Worm (Caenorhabditis elegans) whole organism, mixed stage, embryonic: ENCODE results near the gene best-21.

ENCODE experiments used
- nhr-237 ChIP-seq: fragments of 150-350 bp; optimal IDR thresholded peaks from 2 replicates; lab custom pipeline; 2014; ENCODE audit warnings: missing biosample characterization, missing genetic modification characterization
- pha-4 ChIP-seq: fragments of 150-350 bp; optimal IDR thresholded peaks from 2 replicates; lab custom pipeline; 2018; ENCODE audit warnings: missing biosample characterization, missing genetic modification reagents, missing genetic modification characterization
- sem-2 ChIP-seq: fragments of 200-800 bp; sonication (Bioruptor generic); optimal IDR thresholded peaks from 2 replicates; lab custom pipeline; 2018; ENCODE audit warnings: mild to moderate bottlenecking, missing genetic modification characterization, missing compliant biosample characterization
- unc-62 ChIP-seq: fragments of 150-350 bp; optimal IDR thresholded peaks from 2 replicates; lab custom pipeline; 2014; ENCODE audit warnings: missing biosample characterization, missing genetic modification reagents, missing genetic modification characterization
- ztf-11 ChIP-seq: fragments of 150-350 bp; optimal IDR thresholded peaks from 2 replicates; lab custom pipeline; 2014; ENCODE audit warnings: missing biosample characterization, missing genetic modification characterization

DNA sequence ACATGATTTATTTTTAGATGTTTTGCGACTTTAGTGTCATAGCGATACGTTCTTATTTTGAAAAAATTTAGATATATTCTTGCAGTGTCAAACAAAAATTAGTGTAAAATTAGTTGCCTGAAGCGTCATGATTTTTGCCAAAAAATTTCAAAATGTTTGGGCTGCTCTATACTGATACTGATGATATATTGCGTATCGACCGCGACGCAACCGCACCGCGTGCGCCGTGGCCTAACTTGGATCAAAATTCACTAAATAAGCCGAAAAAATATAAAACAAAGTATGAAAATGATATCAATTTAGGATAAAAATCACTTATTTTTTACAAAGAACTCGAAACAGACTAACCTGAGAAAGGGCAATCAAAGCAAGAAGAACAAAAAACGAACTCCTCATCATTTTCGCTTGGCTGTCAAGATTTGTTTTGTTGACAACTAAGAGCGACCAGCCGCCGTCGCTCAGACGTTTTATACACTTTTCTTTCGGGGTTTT lies 26.8 kb upstream of the best-21 start, which contains the start of gene ccg-1:
- TF ChIP-seq unc-62 (GFP tag; lab: Kevin White, UChicago), result no peak
- no peak for TF ChIP-seq sem-2 (GFP tag; lab: Kevin White, UChicago)
- TF ChIP-seq ztf-11, result no peak
- TF ChIP-seq pha-4, result no peak
- no peak for TF ChIP-seq nhr-237 (tag; lab: Kevin White, UChicago)
